Fruit fly (Drosophila melanogaster): ENCODE measurements around the gene CG1640.
A peak's percentile ranks its signal among the peaks of the same experiment; 100 is the strongest.

The CG1640 gene

DNA sequence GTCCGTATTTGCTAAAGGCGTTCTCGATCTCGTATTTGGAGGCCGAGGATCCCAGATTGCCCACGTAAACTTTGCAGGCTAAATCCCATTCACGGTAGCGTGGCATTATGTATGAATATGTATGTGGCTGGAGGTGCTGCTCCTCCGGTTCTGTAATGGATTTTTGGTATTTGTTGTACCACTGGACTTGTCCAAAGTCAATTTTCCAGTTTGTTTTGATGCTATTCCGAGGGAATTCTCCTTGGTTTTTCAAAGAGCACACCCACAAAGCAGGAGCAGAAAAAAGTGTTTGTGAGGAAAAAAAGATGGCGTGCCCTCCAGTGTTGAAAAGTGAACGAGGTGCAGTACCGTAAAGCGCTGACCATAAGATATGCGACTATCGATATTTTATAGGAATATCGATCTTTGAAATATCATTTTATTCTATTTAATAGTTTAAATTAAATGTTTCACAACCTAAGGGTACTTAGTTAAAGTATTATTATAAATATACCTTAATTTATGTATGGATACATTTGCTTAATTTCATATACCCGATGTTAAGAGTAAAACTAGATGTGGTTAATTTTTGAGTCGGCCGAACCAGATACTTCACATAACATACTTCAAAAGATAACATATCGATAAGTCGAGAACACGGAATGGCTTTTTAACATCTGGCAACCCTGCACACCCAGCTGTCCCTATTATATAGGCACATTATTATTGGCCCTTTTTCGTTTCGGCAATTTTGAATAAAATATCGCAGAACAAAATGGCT is 14.4 kb downstream of the CG1640 start, which contains the start of the genes Rbp1-like and Tim9a:
Gene Rbp1-like (minus strand): TSS at position 295 of the 760 bp plus-strand sequence.
Gene Tim9a (plus strand): TSS at position 628 of the 760 bp plus-strand sequence.
- TF ChIP-seq CG8301 (tag; optimal IDR thresholded peaks at IDR 0.05), result no peak
- peak; percentile 28 for TF ChIP-seq Snoo (tag; optimal IDR thresholded peaks at IDR 0.05)
- TF ChIP-seq Pif1B (GFP tag; optimal IDR thresholded peaks at IDR 0.05), result peak; percentile 30
- peak; percentile 23 for TF ChIP-seq CG8159 (tag; optimal IDR thresholded peaks at IDR 0.05)
- peak; percentile 4 for TF ChIP-seq CG15710 (tag; optimal IDR thresholded peaks at IDR 0.05)
- no peak for TF ChIP-seq fd96Ca (GFP tag; IDR thresholded peaks at IDR 0.05)
- no peak for TF ChIP-seq gl (tag; optimal IDR thresholded peaks at IDR 0.05)
- TF ChIP-seq CG13204 (GFP tag; optimal IDR thresholded peaks at IDR 0.05), result no peak
- peak; percentile 24 for TF ChIP-seq CG14655 (GFP tag; optimal IDR thresholded peaks at IDR 0.05)

dm6 chrX:13386776-13387175 is 16.4 kb downstream of the CG1640 start:
- TF ChIP-seq EcR (GFP tag; optimal IDR thresholded peaks at IDR 0.05) (peak; percentile 2), Pif1A (GFP tag; optimal IDR thresholded peaks at IDR 0.05) (no peak)

DNA sequence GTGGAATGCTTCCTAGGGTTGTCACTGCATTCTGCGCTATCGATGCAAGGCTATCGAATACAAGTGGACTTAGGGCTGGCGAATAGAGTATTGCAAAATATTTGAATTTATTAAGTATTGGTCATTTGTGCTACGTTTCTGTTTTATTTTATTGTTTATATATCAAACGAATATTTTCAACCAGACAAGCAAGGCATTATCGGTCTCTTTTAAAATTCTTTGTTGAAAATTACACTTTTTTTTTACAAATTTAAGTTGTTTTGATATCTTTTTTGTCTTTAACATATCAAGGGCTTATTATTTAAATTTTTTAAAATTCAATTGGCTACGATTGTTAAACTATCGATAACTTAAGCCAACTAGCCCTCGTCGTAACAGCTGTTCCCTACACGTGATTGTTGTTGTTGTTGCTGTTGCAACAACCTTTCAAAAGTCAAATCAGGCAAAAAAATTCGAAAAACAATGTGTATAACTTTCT is 17.0 kb downstream of the CG1640 start, which contains the start of the genes Ype and CG1662:
Gene Ype (minus strand): TSS at position 45 of the 478 bp plus-strand sequence.
Gene CG1662 (plus strand): TSS at position 191 of the 478 bp plus-strand sequence.
- TF ChIP-seq Pif1A (GFP tag; optimal IDR thresholded peaks at IDR 0.05) (peak; percentile 38), CG8159 (tag; optimal IDR thresholded peaks at IDR 0.05) (peak; percentile 73), CG15710 (tag; optimal IDR thresholded peaks at IDR 0.05) (peak; percentile 78), Snoo (tag; optimal IDR thresholded peaks at IDR 0.05) (peak; percentile 69), Ets98B (GFP tag; IDR thresholded peaks at IDR 0.05) (peak; percentile 42), D1 (tag; optimal IDR thresholded peaks at IDR 0.05) (peak; percentile 6), CG17806 (tag; optimal IDR thresholded peaks at IDR 0.05) (peak; percentile 50), CG12605 (GFP tag; IDR thresholded peaks at IDR 0.05) (no peak), CG9948 (tag; optimal IDR thresholded peaks at IDR 0.05) (peak; percentile 65), CG10348 (GFP tag; IDR thresholded peaks at IDR 0.05) (no peak), CG8301 (tag; optimal IDR thresholded peaks at IDR 0.05) (peak; percentile 43), CG32121 (GFP tag; IDR thresholded peaks at IDR 0.05) (peak; percentile 44; the same call in 1 of the 2 replicates), rn (GFP tag; IDR thresholded peaks at IDR 0.05) (no peak), CG34367 (tag; optimal IDR thresholded peaks at IDR 0.05) (peak; percentile 57), gl (tag; optimal IDR thresholded peaks at IDR 0.05) (no peak), fd96Ca (GFP tag; IDR thresholded peaks at IDR 0.05) (no peak), CG4496 (GFP tag; IDR thresholded peaks at IDR 0.05) (peak; percentile 76), Pif1B (GFP tag; optimal IDR thresholded peaks at IDR 0.05) (peak; percentile 49), CG14655 (GFP tag; optimal IDR thresholded peaks at IDR 0.05) (peak; percentile 71)

DNA sequence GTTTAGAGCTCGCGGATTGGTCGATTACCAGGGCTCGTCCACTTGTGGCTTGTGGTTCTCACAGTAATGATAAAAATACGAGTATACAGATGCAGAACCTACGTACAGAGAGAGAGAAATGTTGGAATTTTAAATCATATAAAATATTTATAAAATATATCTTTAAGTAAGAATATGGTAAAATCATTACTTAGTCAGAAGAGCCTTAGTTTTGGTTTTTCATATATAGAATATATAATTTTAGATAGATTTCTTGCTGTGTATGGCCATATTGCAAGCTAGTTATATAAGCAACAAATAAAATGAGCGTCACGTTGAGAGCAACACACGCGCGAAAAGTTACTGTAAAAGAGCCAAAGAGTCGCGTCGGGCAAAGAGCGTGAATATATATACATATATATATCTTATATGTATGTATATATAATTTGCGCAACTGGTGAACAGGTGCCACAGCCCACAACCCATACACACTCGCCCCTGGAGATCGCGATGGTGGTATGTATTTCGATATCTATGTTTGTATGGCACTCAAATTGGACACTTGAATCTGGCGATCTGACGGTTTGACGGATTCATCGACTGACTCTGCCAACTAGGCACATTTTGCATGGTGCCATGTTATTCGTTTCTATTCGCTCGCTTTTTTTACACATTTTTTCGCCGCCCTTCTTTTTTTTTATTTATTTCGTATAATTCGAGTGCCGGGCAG is 20.2 kb downstream of the CG1640 start:
- TF ChIP-seq CG8159 (tag; optimal IDR thresholded peaks at IDR 0.05), result peak; percentile 78
- peak; percentile 78 for TF ChIP-seq CG15710 (tag; optimal IDR thresholded peaks at IDR 0.05)
- TF ChIP-seq CG10348 (GFP tag; IDR thresholded peaks at IDR 0.05), result no peak
- peak; percentile 24 for TF ChIP-seq D1 (tag; optimal IDR thresholded peaks at IDR 0.05)
- TF ChIP-seq CG4496 (GFP tag; IDR thresholded peaks at IDR 0.05), result peak; percentile 87
- peak; percentile 86 for TF ChIP-seq CG12605 (GFP tag; IDR thresholded peaks at IDR 0.05)
- peak; percentile 82 for TF ChIP-seq Ets98B (GFP tag; IDR thresholded peaks at IDR 0.05)
- no peak for TF ChIP-seq Snoo (tag; optimal IDR thresholded peaks at IDR 0.05)
- TF ChIP-seq CG17806 (tag; optimal IDR thresholded peaks at IDR 0.05), result peak; percentile 73
- peak; percentile 44 for TF ChIP-seq CG34367 (tag; optimal IDR thresholded peaks at IDR 0.05)
- TF ChIP-seq Pif1B (GFP tag; optimal IDR thresholded peaks at IDR 0.05), result peak; percentile 33
- TF ChIP-seq rn (GFP tag; IDR thresholded peaks at IDR 0.05), result peak; percentile 53
- peak; percentile 90 for TF ChIP-seq CG32121 (GFP tag; IDR thresholded peaks at IDR 0.05)
- TF ChIP-seq CG14655 (GFP tag; optimal IDR thresholded peaks at IDR 0.05), result peak; percentile 71
- peak; percentile 23 for TF ChIP-seq Pif1A (GFP tag; optimal IDR thresholded peaks at IDR 0.05)
- TF ChIP-seq CG13204 (GFP tag; optimal IDR thresholded peaks at IDR 0.05), result no peak
- TF ChIP-seq fd96Ca (GFP tag; IDR thresholded peaks at IDR 0.05), result no peak
- TF ChIP-seq gl (tag; optimal IDR thresholded peaks at IDR 0.05), result no peak
- peak; percentile 52 for TF ChIP-seq CG8301 (tag; optimal IDR thresholded peaks at IDR 0.05)
- peak; percentile 9 for TF ChIP-seq EcR (GFP tag; optimal IDR thresholded peaks at IDR 0.05)
- TF ChIP-seq CG9948 (tag; optimal IDR thresholded peaks at IDR 0.05), result peak; percentile 64

DNA sequence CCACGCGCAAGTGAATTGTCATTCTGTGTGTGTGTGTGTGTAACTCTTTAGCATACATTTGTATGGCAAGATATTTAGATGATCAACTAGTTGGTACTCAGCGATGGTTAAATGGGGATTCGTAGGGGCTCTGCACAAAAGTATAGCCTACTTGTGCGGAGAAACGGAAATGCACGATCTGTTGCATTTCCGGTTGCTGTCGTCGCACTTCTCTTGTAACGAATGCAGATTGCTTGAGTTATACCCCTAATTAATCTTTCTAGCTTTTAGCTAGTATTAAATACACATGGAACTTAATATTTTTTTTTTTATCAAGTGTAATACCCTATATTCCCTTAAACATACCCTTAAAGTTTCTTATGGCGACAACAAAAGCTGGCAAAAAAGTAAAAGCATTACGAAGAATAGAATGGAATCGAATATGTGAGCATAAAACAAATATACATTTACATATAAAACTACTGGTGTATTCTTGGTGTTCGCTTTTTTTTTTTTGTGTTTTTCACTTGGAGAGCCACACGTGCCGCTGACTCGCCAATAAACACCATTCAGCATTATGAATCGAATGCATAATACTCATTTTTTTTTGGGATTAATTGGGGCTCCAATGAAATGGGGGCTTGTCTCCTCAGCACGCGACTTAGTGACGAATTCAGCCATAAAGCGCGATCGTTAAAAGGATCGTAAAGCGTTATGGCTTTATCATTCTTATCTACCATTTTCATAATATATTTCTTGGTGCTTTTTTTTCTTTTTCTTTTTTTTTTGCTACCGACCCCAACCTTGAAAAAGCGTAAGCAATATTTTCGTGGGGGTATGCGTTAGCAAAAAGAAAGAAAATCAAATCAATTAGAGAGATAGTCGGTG is 21.0 kb downstream of the CG1640 start:
- peak; percentile 20 for TF ChIP-seq CG14655 (GFP tag; optimal IDR thresholded peaks at IDR 0.05)
- TF ChIP-seq gl (tag; optimal IDR thresholded peaks at IDR 0.05), result no peak
- no peak for TF ChIP-seq rn (GFP tag; IDR thresholded peaks at IDR 0.05)
